Worm (Caenorhabditis elegans): ENCODE measurements around the gene clc-33.

DNA sequence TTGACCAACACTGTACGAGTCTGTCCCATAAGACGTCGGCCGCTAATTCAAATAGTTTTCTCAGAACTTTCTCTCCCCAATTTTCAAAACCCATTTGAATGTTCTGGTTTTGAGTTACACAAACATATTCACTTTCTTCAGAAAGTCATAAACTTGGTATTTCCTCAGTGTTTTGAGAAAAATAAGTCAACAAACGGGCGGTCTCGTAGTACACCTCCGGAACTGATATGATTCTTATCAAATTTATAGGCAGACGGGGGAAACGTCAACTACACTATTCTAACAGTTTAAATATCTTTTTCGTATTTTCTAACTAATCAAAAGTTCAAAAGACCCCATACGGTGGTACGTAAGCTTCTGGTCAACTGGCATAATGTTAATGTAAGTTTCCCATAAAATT is 44.0 kb downstream of the clc-33 start:
- TF ChIP-seq him-1 (tag; optimal IDR thresholded peaks at IDR 0.05) (no peak), dao-5 (tag; optimal IDR thresholded peaks at IDR 0.05) (no peak), W03F9.2 (tag; optimal IDR thresholded peaks at IDR 0.05) (no peak)

Measured in whole organism, L4/young adult.